Fruit fly (Drosophila melanogaster): ENCODE results near the gene jv.

dm6 chr3L:6589429-6590062 lies at the start of gene jv:
- TF ChIP-seq EcR (GFP tag; optimal IDR thresholded peaks at IDR 0.05) (no peak), psq (optimal IDR thresholded peaks at IDR 0.05) (no peak)
